Worm (Caenorhabditis elegans) whole organism, early embryonic: ENCODE results near the gene C05C9.3.

Experiments
- B0310.2 ChIP-seq: sonication (generic microtip); optimal IDR thresholded peaks from 2 replicates; lab custom pipeline; 2016; ENCODE audit warnings: mild to moderate bottlenecking, missing genetic modification characterization, missing compliant biosample characterization
- ama-1 ChIP-seq: fragments of 150-350 bp; optimal IDR thresholded peaks from 2 replicates; lab custom pipeline; 2014
- ceh-13 ChIP-seq: fragments of 200-800 bp; sonication (Bioruptor generic); optimal IDR thresholded peaks from 2 replicates; lab custom pipeline; 2018; ENCODE audit warnings: mild to moderate bottlenecking, missing genetic modification characterization, missing compliant biosample characterization
- ceh-36 ChIP-seq: sonication (generic microtip); optimal IDR thresholded peaks from 2 replicates; lab custom pipeline; 2016; ENCODE audit warnings: missing genetic modification characterization, inconsistent platforms, missing compliant biosample characterization
- hmbx-1 ChIP-seq: sonication (generic microtip); optimal IDR thresholded peaks from 2 replicates; lab custom pipeline; 2016; ENCODE audit warnings: mild to moderate bottlenecking, missing genetic modification characterization, missing compliant biosample characterization
- scrt-1 ChIP-seq: fragments of 200-800 bp; sonication (Bioruptor generic); IDR thresholded peaks from 2 replicates; pipeline ENCODE4 v1.3.6; 2022; ENCODE audit warnings: missing genetic modification characterization, missing compliant biosample characterization
- sea-1 ChIP-seq: fragments of 200-800 bp; sonication (Bioruptor generic); conservative IDR thresholded peaks from 2 replicates; pipeline ENCODE4 v1.3.6; 2022; ENCODE audit warnings: missing genetic modification characterization, missing compliant biosample characterization
- tbx-11 ChIP-seq: fragments of 200-800 bp; sonication (Bioruptor generic); IDR thresholded peaks from 2 replicates; pipeline ENCODE4 v1.3.6; 2022; ENCODE audit warnings: missing genetic modification characterization, missing compliant biosample characterization
- tbx-37 ChIP-seq: fragments of 200-800 bp; sonication (Bioruptor generic); conservative IDR thresholded peaks from 2 replicates; pipeline ENCODE4 v1.3.6; 2022; ENCODE audit warnings: missing genetic modification reagents, missing genetic modification characterization, missing compliant biosample characterization

DNA sequence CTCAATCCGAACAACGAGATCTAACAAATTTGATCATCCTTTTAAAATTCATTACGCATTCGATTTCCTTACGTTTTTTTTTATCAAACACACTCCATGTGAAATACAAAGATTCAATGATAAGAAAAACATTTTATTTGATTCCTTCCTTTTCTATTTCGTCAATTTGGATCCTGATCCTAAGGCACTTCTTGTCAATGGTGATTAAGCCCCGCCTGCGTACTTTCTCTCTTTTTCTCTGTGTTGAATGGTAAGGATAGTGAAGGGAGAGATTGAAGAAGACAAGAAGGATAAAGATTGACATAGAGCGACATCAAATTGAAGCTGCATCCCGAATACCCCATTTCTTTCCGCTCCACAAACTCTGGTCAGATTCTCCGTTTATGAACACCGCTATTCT lies 43.4 kb downstream of the C05C9.3 start, which contains the start of gene grd-1:
- TF ChIP-seq scrt-1 (GFP tag; lab: Robert Waterston, UW) = no peak
- no peak for TF ChIP-seq ceh-13 (GFP tag; lab: Kevin White, UChicago)
- TF ChIP-seq ama-1 (lab: Kevin White, UChicago) = no peak
- TF ChIP-seq ceh-36 = no peak
- no peak for TF ChIP-seq tbx-11 (GFP tag; lab: Robert Waterston, UW)
- TF ChIP-seq hmbx-1 (tag; lab: Kevin White, UChicago) = no peak
- TF ChIP-seq sea-1 (GFP tag; lab: Robert Waterston, UW) = no peak
- no peak for TF ChIP-seq B0310.2
- TF ChIP-seq tbx-37 (GFP tag; lab: Robert Waterston, UW) = no peak
